Worm (Caenorhabditis elegans): ENCODE data around the gene R02D5.10.

The R02D5.10 gene

DNA sequence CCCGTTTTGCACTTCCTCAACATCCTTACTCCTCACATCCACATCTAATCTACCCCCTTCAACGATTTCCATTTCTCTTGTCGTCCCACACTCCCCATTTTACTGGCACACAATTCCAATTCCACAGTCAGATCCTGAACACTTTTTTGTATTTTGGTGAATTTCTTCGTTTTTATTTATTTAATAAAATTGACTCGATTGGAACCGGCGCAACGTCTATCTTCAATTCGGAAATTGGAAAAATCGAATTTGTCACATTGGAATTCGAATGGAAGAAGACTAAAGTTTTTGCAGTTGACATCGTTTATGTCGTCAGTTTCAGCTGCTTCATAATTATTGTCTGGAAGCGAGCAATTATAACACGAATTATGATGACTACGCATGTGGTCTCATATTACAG, 45.1 kb downstream of the R02D5.10 start:
- no peak for TF ChIP-seq lin-54 (GFP tag; optimal IDR thresholded peaks at IDR 0.05)
- TF ChIP-seq Y53G8AR.9 (GFP tag; conservative IDR thresholded peaks at IDR 0.05): no peak
- no peak for TF ChIP-seq nhr-90 (tag; optimal IDR thresholded peaks at IDR 0.05)
- TF ChIP-seq zim-3 (tag; optimal IDR thresholded peaks at IDR 0.05): no peak
- no peak for TF ChIP-seq pbrm-1 (GFP tag; IDR thresholded peaks at IDR 0.05)
- no peak for TF ChIP-seq F39B2.1 (GFP tag; IDR thresholded peaks at IDR 0.05)
- no peak for TF ChIP-seq tbx-9 (tag; optimal IDR thresholded peaks at IDR 0.05; ENCODE audit: borderline replicate concordance)
- TF ChIP-seq sdz-38 (tag; optimal IDR thresholded peaks at IDR 0.05): no peak
- TF ChIP-seq ama-1 (optimal IDR thresholded peaks at IDR 0.05): no peak
- no peak for TF ChIP-seq ama-1 (GFP tag; optimal IDR thresholded peaks at IDR 0.05)

- no peak for TF ChIP-seq F57A8.1 (GFP tag; optimal IDR thresholded peaks at IDR 0.05)
- TF ChIP-seq hlh-26 (GFP tag; conservative IDR thresholded peaks at IDR 0.05): no peak
- no peak for TF ChIP-seq B0019.2 (GFP tag; conservative IDR thresholded peaks at IDR 0.05)
- TF ChIP-seq ztf-3 (GFP tag; optimal IDR thresholded peaks at IDR 0.05): no peak
- no peak for TF ChIP-seq die-1 (tag; optimal IDR thresholded peaks at IDR 0.05)
- no peak for TF ChIP-seq zim-3 (tag; optimal IDR thresholded peaks at IDR 0.05)
- TF ChIP-seq nhr-80 (tag; optimal IDR thresholded peaks at IDR 0.05): no peak
- no peak for TF ChIP-seq C17E4.6 (GFP tag; IDR thresholded peaks at IDR 0.05)
- TF ChIP-seq F52B5.7 (tag; optimal IDR thresholded peaks at IDR 0.05): no peak
- no peak for TF ChIP-seq T07F8.4 (tag; optimal IDR thresholded peaks at IDR 0.05)
- no peak for TF ChIP-seq cebp-2 (GFP tag; IDR thresholded peaks at IDR 0.05)
- TF ChIP-seq hmg-1.2 (GFP tag; IDR thresholded peaks at IDR 0.05): no peak
- no peak for TF ChIP-seq snpc-4 (GFP tag; optimal IDR thresholded peaks at IDR 0.05)
- TF ChIP-seq snpc-4 (tag; optimal IDR thresholded peaks at IDR 0.05): no peak
- no peak for TF ChIP-seq ZK185.1 (tag; optimal IDR thresholded peaks at IDR 0.05; ENCODE audit: poor library complexity, severe bottlenecking)
- TF ChIP-seq nfya-2 (GFP tag; IDR thresholded peaks at IDR 0.05): no peak
- no peak for TF ChIP-seq ztf-25 (GFP tag; IDR thresholded peaks at IDR 0.05)
- TF ChIP-seq ets-4 (GFP tag; optimal IDR thresholded peaks at IDR 0.05): no peak
- TF ChIP-seq him-1 (tag; optimal IDR thresholded peaks at IDR 0.05): no peak
Measured at ce11 chrV:14530813-14531212, 48.7 kb downstream of the R02D5.10 start, which contains the start of gene kcnl-4. TSS of gene kcnl-4 (plus strand) at chrV:14531113.

DNA sequence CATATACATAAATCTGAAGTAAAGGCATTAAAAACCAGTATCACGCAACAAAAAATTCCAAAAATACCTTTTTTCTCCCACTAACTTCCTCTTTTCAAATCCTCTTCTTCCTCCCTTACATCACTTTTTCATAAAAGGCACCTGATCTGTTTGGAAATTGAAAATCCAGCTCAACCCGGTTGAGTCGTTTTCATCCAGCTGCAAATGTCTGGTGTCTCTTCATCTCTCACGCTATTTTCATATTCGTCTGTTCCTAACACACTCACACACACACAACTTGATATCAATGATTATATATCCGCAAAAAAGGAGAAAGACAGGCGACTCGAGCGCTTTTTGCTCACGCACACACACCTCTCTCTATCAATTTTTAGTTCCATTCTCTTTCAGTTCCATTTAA, 50.3 kb downstream of the R02D5.10 start:
- 0 out of 2 replicates have a peak, but pooled peaks have one; percentile 24 for TF ChIP-seq hmg-1.2 (GFP tag; IDR thresholded peaks at IDR 0.05)
- no peak for TF ChIP-seq hlh-12 (tag; optimal IDR thresholded peaks at IDR 0.05)

Data from whole organism, young adult.